Worm (Caenorhabditis elegans) whole organism, L3 larva: ENCODE results near the gene F45G2.8.
A peak's percentile ranks its signal among the peaks of the same experiment; 100 is the strongest.

Source experiments
- R02D3.7 ChIP-seq: fragments of 150-350 bp; optimal IDR thresholded peaks from 2 replicates; lab custom pipeline; 2014; ENCODE audit warnings: missing biosample characterization, missing genetic modification characterization
- aly-2 ChIP-seq: fragments of 150-350 bp; optimal IDR thresholded peaks from 2 replicates; lab custom pipeline; 2014; ENCODE audit warnings: missing biosample characterization, missing genetic modification characterization
- ama-1 ChIP-seq: fragments of 150-350 bp; optimal IDR thresholded peaks from 2 replicates; lab custom pipeline; 2018
- ceh-16 ChIP-seq: sonication (generic microtip); optimal IDR thresholded peaks from 2 replicates; lab custom pipeline; 2017; ENCODE audit warnings: missing biosample characterization, missing genetic modification characterization
- ceh-82 ChIP-seq: fragments of 150-350 bp; optimal IDR thresholded peaks from 2 replicates; lab custom pipeline; 2014; ENCODE audit warnings: missing biosample characterization, missing genetic modification characterization
- ceh-9 ChIP-seq: sonication (generic microtip); optimal IDR thresholded peaks from 2 replicates; lab custom pipeline; 2018; ENCODE audit warnings: missing biosample characterization, missing genetic modification characterization
- egl-27 ChIP-seq: sonication (generic microtip); optimal IDR thresholded peaks from 4 replicates; lab custom pipeline; 2017; ENCODE audit warnings: missing biosample characterization, missing genetic modification reagents, missing genetic modification characterization
- egl-5 ChIP-seq: fragments of 150-350 bp; optimal IDR thresholded peaks from 2 replicates; lab custom pipeline; 2017; ENCODE audit warnings: missing biosample characterization, missing genetic modification reagents, missing genetic modification characterization, inconsistent platforms
- elt-1 ChIP-seq: fragments of 150-350 bp; optimal IDR thresholded peaks from 2 replicates; lab custom pipeline; 2014; ENCODE audit warnings: missing biosample characterization, missing genetic modification characterization
- elt-2 ChIP-seq: sonication (generic microtip); optimal IDR thresholded peaks from 2 replicates; lab custom pipeline; 2016; ENCODE audit warnings: missing genetic modification reagents, mild to moderate bottlenecking, missing genetic modification characterization, missing compliant biosample characterization
- elt-3 ChIP-seq, 3 experiments: fragments of 150-350 bp in 1 of 3; sonication (generic microtip) in 2 of 3; optimal IDR thresholded peaks; 2 replicates in 2 of 3; 4 replicates in 1 of 3; lab custom pipeline; 2014 to 2017; ENCODE audit warnings: missing biosample characterization in 3 of 3, missing genetic modification characterization in 3 of 3
- eor-1 ChIP-seq, 2 experiments: fragments of 150-350 bp; optimal IDR thresholded peaks; 2 replicates each; lab custom pipeline; 2014 to 2018; ENCODE audit warnings: missing biosample characterization in 2 of 2, missing genetic modification characterization in 2 of 2
- fkh-10 ChIP-seq: sonication (generic microtip); optimal IDR thresholded peaks from 2 replicates; lab custom pipeline; 2017; ENCODE audit warnings: missing biosample characterization, missing genetic modification reagents, missing genetic modification characterization
- fkh-2 ChIP-seq: fragments of 150-350 bp; optimal IDR thresholded peaks from 2 replicates; lab custom pipeline; 2014; ENCODE audit warnings: missing biosample characterization, missing genetic modification reagents, missing genetic modification characterization
- fos-1 ChIP-seq: fragments of 150-350 bp; optimal IDR thresholded peaks from 2 replicates; lab custom pipeline; 2014; ENCODE audit warnings: missing biosample characterization, missing genetic modification characterization
- hmg-11 ChIP-seq: sonication (generic microtip); optimal IDR thresholded peaks from 2 replicates; lab custom pipeline; 2016; ENCODE audit warnings: missing genetic modification characterization, missing compliant biosample characterization
- jun-1 ChIP-seq: fragments of 150-350 bp; optimal IDR thresholded peaks from 2 replicates; lab custom pipeline; 2014; ENCODE audit warnings: missing biosample characterization, missing genetic modification reagents, missing genetic modification characterization
- lin-15B ChIP-seq: fragments of 150-350 bp; optimal IDR thresholded peaks from 2 replicates; lab custom pipeline; 2014; ENCODE audit warnings: missing biosample characterization, missing genetic modification characterization
- lin-39 ChIP-seq: fragments of 150-350 bp; optimal IDR thresholded peaks from 2 replicates; lab custom pipeline; 2018; ENCODE audit warnings: missing biosample characterization, missing genetic modification reagents, missing genetic modification characterization
- lsy-12 ChIP-seq: sonication (generic microtip); optimal IDR thresholded peaks from 2 replicates; lab custom pipeline; 2016; ENCODE audit warnings: mild to moderate bottlenecking, missing genetic modification characterization, missing compliant biosample characterization
- mdl-1 ChIP-seq: fragments of 150-350 bp; optimal IDR thresholded peaks from 2 replicates; lab custom pipeline; 2014; ENCODE audit warnings: missing biosample characterization, missing genetic modification characterization
- mml-1 ChIP-seq: fragments of 150-350 bp; sonication (generic microtip); optimal IDR thresholded peaks from 3 replicates; lab custom pipeline; 2014; ENCODE audit warnings: missing biosample characterization, missing genetic modification characterization
- nfya-1 ChIP-seq: sonication (generic microtip); optimal IDR thresholded peaks from 2 replicates; lab custom pipeline; 2017; ENCODE audit warnings: missing genetic modification characterization, mild to moderate bottlenecking, missing compliant biosample characterization, antibody characterized with exemption, moderate library complexity; ENCODE audit not compliant: insufficient read depth
- nhr-11 ChIP-seq: fragments of 150-350 bp; optimal IDR thresholded peaks from 2 replicates; lab custom pipeline; 2014; ENCODE audit warnings: missing biosample characterization, missing genetic modification characterization
- nhr-12 ChIP-seq: fragments of 150-350 bp; optimal IDR thresholded peaks from 2 replicates; lab custom pipeline; 2014; ENCODE audit warnings: missing biosample characterization, missing genetic modification characterization
- nhr-23 ChIP-seq: fragments of 150-350 bp; optimal IDR thresholded peaks from 2 replicates; lab custom pipeline; 2014; ENCODE audit warnings: missing biosample characterization, missing genetic modification reagents, missing genetic modification characterization
- nhr-237 ChIP-seq: fragments of 150-350 bp; optimal IDR thresholded peaks from 2 replicates; lab custom pipeline; 2014; ENCODE audit warnings: missing biosample characterization, missing genetic modification characterization
- nhr-25 ChIP-seq: sonication (generic microtip); optimal IDR thresholded peaks from 2 replicates; lab custom pipeline; 2017; ENCODE audit warnings: missing biosample characterization, missing genetic modification characterization
- nhr-28 ChIP-seq: fragments of 150-350 bp; optimal IDR thresholded peaks from 2 replicates; lab custom pipeline; 2014; ENCODE audit warnings: missing biosample characterization, missing genetic modification characterization
- nhr-67 ChIP-seq: fragments of 150-350 bp; optimal IDR thresholded peaks from 2 replicates; lab custom pipeline; 2014; ENCODE audit warnings: missing biosample characterization, missing genetic modification characterization
- nhr-76 ChIP-seq: fragments of 150-350 bp; sonication (generic microtip); optimal IDR thresholded peaks from 5 replicates; lab custom pipeline; 2014; ENCODE audit warnings: missing biosample characterization, missing genetic modification characterization
- nhr-77 ChIP-seq: fragments of 150-350 bp; optimal IDR thresholded peaks from 2 replicates; lab custom pipeline; 2014; ENCODE audit warnings: missing biosample characterization, missing genetic modification characterization
- pha-4 ChIP-seq: fragments of 150-350 bp; optimal IDR thresholded peaks from 2 replicates; lab custom pipeline; 2014; ENCODE audit warnings: missing biosample characterization, missing genetic modification reagents, missing genetic modification characterization
- pqm-1 ChIP-seq: fragments of 150-350 bp; optimal IDR thresholded peaks from 2 replicates; lab custom pipeline; 2017; ENCODE audit warnings: missing biosample characterization, missing genetic modification characterization, inconsistent platforms
- sea-2 ChIP-seq: fragments of 150-350 bp; sonication (generic microtip); optimal IDR thresholded peaks from 4 replicates; lab custom pipeline; 2014; ENCODE audit warnings: missing biosample characterization, missing genetic modification reagents, missing genetic modification characterization
- skn-1 ChIP-seq: fragments of 150-350 bp; optimal IDR thresholded peaks from 2 replicates; lab custom pipeline; 2014; ENCODE audit warnings: missing biosample characterization, missing genetic modification characterization
- snpc-4 ChIP-seq: fragments of 150-350 bp; optimal IDR thresholded peaks from 2 replicates; lab custom pipeline; 2014; ENCODE audit warnings: missing biosample characterization, missing genetic modification characterization
- tbx-2 ChIP-seq: sonication (generic microtip); optimal IDR thresholded peaks from 2 replicates; lab custom pipeline; 2016; ENCODE audit warnings: mild to moderate bottlenecking, missing genetic modification characterization, missing compliant biosample characterization
- unc-62 ChIP-seq: fragments of 150-350 bp; sonication (generic microtip); optimal IDR thresholded peaks from 4 replicates; lab custom pipeline; 2014; ENCODE audit warnings: missing biosample characterization, missing genetic modification reagents, missing genetic modification characterization
- zag-1 ChIP-seq: fragments of 150-350 bp; optimal IDR thresholded peaks from 2 replicates; lab custom pipeline; 2014; ENCODE audit warnings: missing biosample characterization, missing genetic modification characterization
- ztf-4 ChIP-seq: fragments of 150-350 bp; optimal IDR thresholded peaks from 2 replicates; lab custom pipeline; 2014; ENCODE audit warnings: missing biosample characterization, missing genetic modification characterization

The F45G2.8 gene

DNA sequence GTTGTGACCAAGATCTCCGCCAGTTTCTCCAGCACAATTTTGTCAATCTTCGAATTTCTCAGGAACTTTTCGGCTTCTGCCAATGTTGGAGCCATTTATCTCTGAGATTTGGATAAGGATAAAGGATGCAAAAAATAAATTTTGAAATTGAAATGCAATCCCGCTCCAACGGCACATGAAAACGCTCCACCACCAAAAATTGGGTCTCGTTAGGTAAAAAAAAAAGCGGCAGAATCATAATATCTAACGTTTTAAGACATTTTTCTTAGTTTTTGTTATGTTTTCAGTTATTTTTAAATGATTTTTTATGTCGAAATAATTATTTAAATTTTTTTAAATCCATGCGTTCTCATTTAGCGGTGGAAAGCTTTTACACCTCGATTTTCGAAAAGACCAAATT, 1.1 kb downstream of the F45G2.8 start, which contains the start of gene F45G2.7:
Gene F45G2.7 (minus strand): TSS at position 101 of the 400 bp plus-strand sequence.
- TF ChIP-seq elt-1 (tag; lab: Kevin White, UChicago) (no peak), ceh-9 (no peak), nfya-1 (tag; lab: Kevin White, UChicago) (no peak), egl-27 (tag; lab: Kevin White, UChicago) (no peak)
- TF ChIP-seq, all 47 proteins: peak for 0

DNA sequence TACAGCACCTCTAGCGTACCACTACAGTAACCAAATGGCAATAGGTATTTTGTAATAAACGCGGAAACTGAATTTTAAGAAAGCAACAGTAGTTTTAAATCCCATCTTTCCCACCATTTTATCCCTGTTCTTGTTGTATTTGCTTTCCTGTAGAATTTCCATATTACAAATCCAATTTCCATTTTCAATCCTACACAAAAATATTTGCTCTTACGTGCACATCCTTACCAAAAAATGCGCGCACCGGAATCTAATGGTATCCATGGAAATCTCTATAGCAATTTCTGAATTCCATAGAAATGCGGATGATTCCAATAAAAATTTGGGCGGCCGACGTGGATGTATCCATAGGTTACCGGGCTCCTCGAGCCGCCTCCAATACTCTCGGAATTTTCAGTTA, 5.3 kb downstream of the F45G2.8 start, which contains the start of gene trf-1:
Gene trf-1 (plus strand): TSS at position 301 of the 400 bp plus-strand sequence.
- TF ChIP-seq fkh-10 (no peak), nhr-67 (tag; lab: Kevin White, UChicago) (no peak), ceh-9 (no peak), sea-2 (GFP tag; lab: Kevin White, UChicago) (no peak), elt-1 (tag; lab: Kevin White, UChicago) (no peak), lsy-12 (tag; lab: Kevin White, UChicago) (no peak)
- TF ChIP-seq, all 47 proteins: peak for 0

DNA sequence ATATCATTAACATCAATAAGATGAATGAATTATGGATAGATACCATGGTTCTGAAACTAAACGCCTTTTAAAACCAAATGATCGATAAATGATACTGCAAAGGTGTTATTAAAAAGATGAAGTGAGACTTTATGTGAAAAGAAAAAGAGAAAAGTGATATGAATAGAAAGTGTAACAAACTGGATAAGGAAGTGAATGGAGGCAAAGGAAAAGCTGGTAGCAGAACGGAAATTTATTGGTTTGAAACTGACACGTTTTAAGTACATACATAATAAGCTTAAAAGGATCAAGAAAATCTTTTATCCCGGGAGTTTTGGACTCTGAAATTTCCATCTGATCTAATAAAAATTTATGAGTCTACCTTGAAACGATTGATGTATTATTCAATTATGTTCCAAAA, 5.8 kb downstream of the F45G2.8 start, which contains the start of gene bli-5:
Gene bli-5 (minus strand): TSS at position 101 of the 400 bp plus-strand sequence.
- TF ChIP-seq snpc-4 = no peak
- no peak for TF ChIP-seq fkh-2 (tag; lab: Kevin White, UChicago)
- TF ChIP-seq skn-1 = no peak
- no peak for TF ChIP-seq lin-39 (tag; lab: Kevin White, UChicago)
- TF ChIP-seq jun-1 (tag; lab: Kevin White, UChicago) = no peak
- TF ChIP-seq tbx-2 (tag; lab: Kevin White, UChicago) = no peak
- TF ChIP-seq nhr-12 = no peak
- no peak for TF ChIP-seq ceh-82 (tag; lab: Kevin White, UChicago)
- no peak for TF ChIP-seq egl-27 (tag; lab: Kevin White, UChicago)
- no peak for TF ChIP-seq nhr-23 (tag; lab: Kevin White, UChicago)
- no peak for TF ChIP-seq ztf-4 (tag; lab: Kevin White, UChicago)
- TF ChIP-seq elt-3 (tag; optimal IDR thresholded peaks at IDR 0.05; lab: Kevin White, UChicago) = no peak
- TF ChIP-seq pha-4 (tag; lab: Kevin White, UChicago) = no peak
- TF ChIP-seq mml-1 (tag; lab: Kevin White, UChicago) = no peak
- no peak for TF ChIP-seq nhr-77
- no peak for TF ChIP-seq pqm-1

DNA sequence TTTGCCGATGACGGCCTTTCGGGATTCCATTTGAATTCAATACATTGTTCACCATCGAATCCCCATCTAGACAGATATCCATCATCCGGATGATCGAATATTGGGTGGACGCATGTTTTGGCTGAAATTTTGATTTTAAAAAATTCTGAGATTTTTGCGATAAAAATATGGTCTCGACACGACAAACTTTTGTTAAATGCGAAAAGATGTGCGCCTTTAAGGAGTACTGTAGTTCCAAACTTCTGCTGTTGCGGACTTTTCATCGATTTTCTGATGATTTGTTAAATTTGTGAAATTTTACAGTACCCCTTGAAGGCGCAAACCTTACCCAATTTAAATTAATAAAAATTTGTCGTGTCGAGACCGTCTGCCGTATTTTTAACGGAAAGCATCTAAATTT, 7.7 kb downstream of the F45G2.8 start:
- TF ChIP-seq egl-5 (tag; lab: Kevin White, UChicago) (no peak), ama-1 (lab: Kevin White, UChicago) (peak; percentile 37), hmg-11 (tag; lab: Kevin White, UChicago) (no peak), ceh-16 (tag; lab: Kevin White, UChicago) (no peak), pqm-1 (no peak)
- TF ChIP-seq, all 47 proteins: peak for 1

DNA sequence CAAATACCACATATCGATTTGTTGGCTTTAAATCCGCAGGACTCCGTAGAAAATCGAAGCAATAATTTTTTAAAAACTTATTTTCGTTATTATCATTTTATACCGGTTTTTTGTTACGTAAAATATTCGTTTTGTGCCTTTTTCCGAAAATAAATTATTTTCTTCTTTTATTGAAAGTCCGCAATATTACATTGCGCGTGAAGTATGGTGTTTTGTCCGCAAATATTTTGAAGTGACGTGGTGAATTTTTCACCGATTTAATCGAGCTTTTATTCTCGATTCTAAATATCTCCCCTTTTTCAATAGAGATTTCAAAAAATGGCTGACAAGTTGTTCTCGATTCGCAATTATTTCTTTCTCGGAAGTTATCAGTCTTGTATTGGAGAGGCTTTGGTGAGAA, 9.4 kb downstream of the F45G2.8 start, which contains the start of gene cope-1:
Gene cope-1 (plus strand): TSS at position 229 of the 400 bp plus-strand sequence.
- TF ChIP-seq nfya-1 (tag; lab: Kevin White, UChicago) (peak; percentile 46), jun-1 (tag; lab: Kevin White, UChicago) (no peak), zag-1 (tag; lab: Kevin White, UChicago) (no peak), hmg-11 (tag; lab: Kevin White, UChicago) (peak; percentile 67), lin-15B (peak; percentile 28), lin-39 (tag; lab: Kevin White, UChicago) (no peak)
- TF ChIP-seq, all 47 proteins: peak for 3

DNA sequence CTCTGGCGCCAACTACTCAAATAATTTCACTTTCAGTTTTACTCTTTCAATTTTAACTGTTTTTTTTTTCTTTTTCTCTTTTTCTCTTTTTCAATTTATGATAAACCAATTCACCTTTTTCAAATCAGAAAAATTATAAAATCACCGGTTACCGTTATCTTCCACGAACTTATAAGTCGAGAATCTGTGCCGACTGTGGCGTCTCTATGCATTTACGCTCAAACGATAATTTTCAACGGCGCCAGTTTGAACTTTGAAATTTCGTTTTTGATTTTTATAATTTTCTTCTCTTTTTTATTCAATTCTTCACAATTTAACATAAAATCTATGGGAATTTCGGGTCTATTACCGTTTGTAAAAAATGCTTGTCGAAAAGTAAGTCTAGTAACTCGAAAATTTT, 12.1 kb downstream of the F45G2.8 start, which contains the start of gene exo-1:
Gene exo-1 (plus strand): TSS at position 101 of the 400 bp plus-strand sequence.
- TF ChIP-seq zag-1 (tag; lab: Kevin White, UChicago) (no peak), unc-62 (no peak), nhr-237 (no peak), elt-2 (tag; lab: Kevin White, UChicago) (no peak), nhr-76 (tag; lab: Kevin White, UChicago) (no peak), ceh-9 (no peak), nhr-25 (tag; lab: Kevin White, UChicago) (peak; percentile 54), nhr-23 (tag; lab: Kevin White, UChicago) (peak; percentile 82), eor-1 (tag; optimal IDR thresholded peaks at IDR 0.05; lab: Kevin White, UChicago) (no peak), egl-5 (tag; lab: Kevin White, UChicago) (no peak), fos-1 (tag; lab: Kevin White, UChicago) (no peak), mdl-1 (tag; lab: Kevin White, UChicago) (no peak), nhr-28 (tag; lab: Kevin White, UChicago) (no peak), nfya-1 (tag; lab: Kevin White, UChicago) (peak; percentile 70), sea-2 (GFP tag; lab: Kevin White, UChicago) (no peak), nhr-11 (tag; lab: Kevin White, UChicago) (no peak), lsy-12 (tag; lab: Kevin White, UChicago) (no peak), ama-1 (lab: Kevin White, UChicago) (no peak), aly-2 (no peak), snpc-4 (no peak), R02D3.7 (tag; lab: Kevin White, UChicago) (no peak), egl-27 (tag; lab: Kevin White, UChicago) (no peak), mml-1 (tag; lab: Kevin White, UChicago) (no peak), lin-15B (peak; percentile 81), nhr-67 (tag; lab: Kevin White, UChicago) (no peak), lin-39 (tag; lab: Kevin White, UChicago) (no peak)
